Worm (Caenorhabditis elegans) whole organism, young adult: ENCODE data around the gene aps-1.
A peak's percentile ranks its signal among the peaks of the same experiment; 100 is the strongest.

Experiments
- B0019.2 ChIP-seq: fragments of 200-800 bp; sonication (Bioruptor generic); conservative IDR thresholded peaks from 2 replicates; pipeline ENCODE4 v1.3.6; 2022; ENCODE audit warnings: missing genetic modification reagents, missing genetic modification characterization, missing compliant biosample characterization
- B0261.1 ChIP-seq: sonication (generic microtip); optimal IDR thresholded peaks from 2 replicates; lab custom pipeline; 2016; ENCODE audit warnings: mild to moderate bottlenecking, missing genetic modification characterization, moderate library complexity, missing compliant biosample characterization
- C17E4.6 ChIP-seq: fragments of 200-800 bp; sonication (Bioruptor generic); IDR thresholded peaks from 2 replicates; pipeline ENCODE4 v1.3.6; 2022; ENCODE audit warnings: missing genetic modification reagents, missing genetic modification characterization, missing compliant biosample characterization
- F39B2.1 ChIP-seq: fragments of 200-800 bp; sonication (Bioruptor generic); IDR thresholded peaks from 2 replicates; pipeline ENCODE4 v1.3.6; 2022; ENCODE audit warnings: missing genetic modification reagents, missing genetic modification characterization, missing compliant biosample characterization
- Y53G8AR.9 ChIP-seq: fragments of 200-800 bp; sonication (Bioruptor generic); conservative IDR thresholded peaks from 2 replicates; pipeline ENCODE4 v1.3.6; 2022; ENCODE audit warnings: missing genetic modification reagents, missing genetic modification characterization, missing compliant biosample characterization
- ZK185.1 ChIP-seq: sonication (generic microtip); optimal IDR thresholded peaks from 2 replicates; lab custom pipeline; 2016; ENCODE audit warnings: mild to moderate bottlenecking, missing genetic modification characterization, missing compliant biosample characterization; ENCODE audit not compliant: poor library complexity, severe bottlenecking
- ama-1 ChIP-seq, 3 experiments: fragments of 150-350 bp in 1 of 3; sonication (generic microtip) in 2 of 3; optimal IDR thresholded peaks; 2 replicates each; lab custom pipeline; 2014 to 2018; ENCODE audit warnings: missing biosample characterization in 2 of 3, missing genetic modification characterization in 2 of 3, missing genetic modification reagents in 2 of 3
- atf-7 ChIP-seq: sonication (generic microtip); optimal IDR thresholded peaks from 2 replicates; lab custom pipeline; 2017; ENCODE audit warnings: mild to moderate bottlenecking, missing genetic modification characterization, missing compliant biosample characterization
- attf-5 ChIP-seq: fragments of 200-800 bp; sonication (Bioruptor generic); optimal IDR thresholded peaks from 2 replicates; lab custom pipeline; 2018; ENCODE audit warnings: mild to moderate bottlenecking, missing genetic modification characterization, missing compliant biosample characterization
- bed-1 ChIP-seq: fragments of 200-800 bp; sonication (Bioruptor generic); IDR thresholded peaks from 2 replicates; pipeline ENCODE4 v1.3.6; 2022; ENCODE audit warnings: missing genetic modification reagents, missing genetic modification characterization, missing compliant biosample characterization
- ccch-3 ChIP-seq: fragments of 200-800 bp; sonication (Bioruptor generic); optimal IDR thresholded peaks from 2 replicates; lab custom pipeline; 2018; ENCODE audit warnings: mild to moderate bottlenecking, missing genetic modification characterization, missing compliant biosample characterization
- cebp-1 ChIP-seq, 2 experiments: fragments of 200-800 bp in 1 of 2; sonication (Bioruptor generic) in 1 of 2; sonication (generic microtip) in 1 of 2; IDR thresholded peaks in 1 of 2; optimal IDR thresholded peaks in 1 of 2; 2 replicates each; pipeline versions ENCODE4 v1.3.6 to Lab custom; 2017 to 2022; ENCODE audit warnings: missing compliant biosample characterization in 2 of 2, missing genetic modification characterization in 2 of 2, mild to moderate bottlenecking in 1 of 2, missing genetic modification reagents in 1 of 2, moderate library complexity in 1 of 2
- cebp-2 ChIP-seq: fragments of 200-800 bp; sonication (Bioruptor generic); IDR thresholded peaks from 2 replicates; pipeline ENCODE4 v1.3.6; 2022; ENCODE audit warnings: missing genetic modification characterization, missing compliant biosample characterization
- ceh-40 ChIP-seq: fragments of 200-800 bp; sonication (Bioruptor generic); IDR thresholded peaks from 2 replicates; pipeline ENCODE4 v1.3.6; 2022; ENCODE audit warnings: missing genetic modification characterization, missing compliant biosample characterization
- ceh-58 ChIP-seq: fragments of 200-800 bp; sonication (Bioruptor generic); IDR thresholded peaks from 2 replicates; pipeline ENCODE4 v1.3.6; 2022; ENCODE audit warnings: missing genetic modification characterization, missing compliant biosample characterization
- ceh-79 ChIP-seq: sonication (generic microtip); optimal IDR thresholded peaks from 2 replicates; lab custom pipeline; 2017; ENCODE audit warnings: mild to moderate bottlenecking, missing genetic modification characterization, missing compliant biosample characterization
- die-1 ChIP-seq: sonication (generic microtip); optimal IDR thresholded peaks from 2 replicates; lab custom pipeline; 2016; ENCODE audit warnings: missing genotype, mild to moderate bottlenecking, missing genetic modification characterization, missing compliant biosample characterization
- dox-1 ChIP-seq: fragments of 200-800 bp; sonication (Bioruptor generic); IDR thresholded peaks from 2 replicates; pipeline ENCODE4 v1.3.6; 2022; ENCODE audit warnings: missing genetic modification reagents, missing genetic modification characterization, missing compliant biosample characterization
- dpl-1 ChIP-seq: fragments of 150-350 bp; optimal IDR thresholded peaks from 2 replicates; lab custom pipeline; 2014; ENCODE audit warnings: missing biosample characterization, missing genetic modification reagents, missing genetic modification characterization
- egrh-3 ChIP-seq: fragments of 200-800 bp; sonication (Bioruptor generic); IDR thresholded peaks from 2 replicates; pipeline ENCODE4 v1.3.6; 2022; ENCODE audit warnings: missing genetic modification reagents, missing genetic modification characterization, missing compliant biosample characterization
- ekl-4 ChIP-seq: fragments of 200-800 bp; sonication (Bioruptor generic); IDR thresholded peaks from 2 replicates; pipeline ENCODE4 v1.3.6; 2022; ENCODE audit warnings: missing genetic modification reagents, missing genetic modification characterization, missing compliant biosample characterization
- him-1 ChIP-seq: sonication (generic microtip); optimal IDR thresholded peaks from 2 replicates; lab custom pipeline; 2016; ENCODE audit warnings: missing genotype, missing genetic modification reagents, missing genetic modification characterization, missing compliant biosample characterization
- hlh-12 ChIP-seq: sonication (generic microtip); optimal IDR thresholded peaks from 2 replicates; lab custom pipeline; 2016; ENCODE audit warnings: missing genetic modification characterization, missing compliant biosample characterization
- hrde-1 ChIP-seq: sonication (generic microtip); optimal IDR thresholded peaks from 2 replicates; lab custom pipeline; 2016; ENCODE audit warnings: missing genetic modification characterization, mild to moderate bottlenecking, missing compliant biosample characterization, moderate library complexity, missing genotype, missing genetic modification reagents, borderline replicate concordance
- lin-40 ChIP-seq: sonication (generic microtip); optimal IDR thresholded peaks from 2 replicates; lab custom pipeline; 2016; ENCODE audit warnings: missing genetic modification characterization, mild to moderate bottlenecking, missing compliant biosample characterization, missing genotype, missing genetic modification reagents
- madf-10 ChIP-seq: sonication (generic microtip); optimal IDR thresholded peaks from 2 replicates; lab custom pipeline; 2016; ENCODE audit warnings: mild to moderate bottlenecking, missing genetic modification characterization, missing compliant biosample characterization
- madf-6 ChIP-seq: fragments of 200-800 bp; sonication (Bioruptor generic); IDR thresholded peaks from 2 replicates; pipeline ENCODE4 v1.3.6; 2022; ENCODE audit warnings: missing genetic modification reagents, missing genetic modification characterization, missing compliant biosample characterization
- madf-8 ChIP-seq: fragments of 200-800 bp; sonication (Bioruptor generic); conservative IDR thresholded peaks from 2 replicates; pipeline ENCODE4 v1.3.6; 2022; ENCODE audit warnings: missing genetic modification reagents, missing genetic modification characterization, missing compliant biosample characterization
- mcd-1 ChIP-seq: fragments of 200-800 bp; sonication (Bioruptor generic); IDR thresholded peaks from 2 replicates; pipeline ENCODE4 v1.3.6; 2022; ENCODE audit warnings: missing genetic modification reagents, missing genetic modification characterization, missing compliant biosample characterization
- mel-28 ChIP-seq: sonication (generic microtip); optimal IDR thresholded peaks from 2 replicates; lab custom pipeline; 2016; ENCODE audit warnings: borderline replicate concordance, mild to moderate bottlenecking, missing genetic modification characterization, missing compliant biosample characterization
- mes-4 ChIP-seq: sonication (generic microtip); optimal IDR thresholded peaks from 2 replicates; lab custom pipeline; 2016; ENCODE audit warnings: missing genotype, missing genetic modification characterization, missing compliant biosample characterization
- mxl-1 ChIP-seq: sonication (generic microtip); optimal IDR thresholded peaks from 2 replicates; lab custom pipeline; 2016; ENCODE audit warnings: missing genetic modification characterization, missing compliant biosample characterization
- nhr-179 ChIP-seq: sonication (generic microtip); optimal IDR thresholded peaks from 2 replicates; lab custom pipeline; 2016; ENCODE audit warnings: mild to moderate bottlenecking, missing genetic modification characterization, missing compliant biosample characterization
- nhr-27 ChIP-seq: fragments of 200-800 bp; sonication (Bioruptor generic); optimal IDR thresholded peaks from 2 replicates; lab custom pipeline; 2018; ENCODE audit warnings: mild to moderate bottlenecking, missing genetic modification characterization, moderate library complexity, missing compliant biosample characterization
- rcor-1 ChIP-seq: fragments of 200-800 bp; sonication (Bioruptor generic); IDR thresholded peaks from 2 replicates; pipeline ENCODE4 v1.3.6; 2022; ENCODE audit warnings: missing genetic modification reagents, missing genetic modification characterization, missing compliant biosample characterization
- repo-1 ChIP-seq: sonication (generic microtip); optimal IDR thresholded peaks from 2 replicates; lab custom pipeline; 2017; ENCODE audit warnings: mild to moderate bottlenecking, missing genetic modification characterization, missing compliant biosample characterization
- rpc-1 ChIP-seq, 2 experiments: fragments of 150-350 bp in 1 of 2; sonication (generic microtip) in 1 of 2; optimal IDR thresholded peaks; 2 replicates each; lab custom pipeline; 2014 to 2018; ENCODE audit warnings: missing biosample characterization in 1 of 2, missing genetic modification characterization in 1 of 2, missing genetic modification reagents in 1 of 2, missing genotype in 1 of 2
- snpc-1.3 ChIP-seq: sonication (generic microtip); optimal IDR thresholded peaks from 2 replicates; lab custom pipeline; 2017; ENCODE audit warnings: missing genetic modification characterization, mild to moderate bottlenecking, missing compliant biosample characterization, antibody characterized with exemption, moderate library complexity, missing genotype, missing genetic modification reagents; ENCODE audit not compliant: insufficient read depth
- snpc-4 ChIP-seq, 5 experiments: fragments of 150-350 bp in 1 of 5; sonication (generic microtip) in 4 of 5; optimal IDR thresholded peaks; 2 replicates each; lab custom pipeline; 2014 to 2018; ENCODE audit warnings: missing genetic modification characterization in 5 of 5, missing biosample characterization in 3 of 5, antibody characterized with exemption in 2 of 5, mild to moderate bottlenecking in 2 of 5, missing compliant biosample characterization in 2 of 5, missing genotype in 2 of 5, moderate library complexity in 2 of 5, missing genetic modification reagents in 1 of 5
- tbx-9 ChIP-seq: sonication (generic microtip); optimal IDR thresholded peaks from 2 replicates; lab custom pipeline; 2016; ENCODE audit warnings: borderline replicate concordance, missing genetic modification characterization, inconsistent platforms, missing compliant biosample characterization
- unc-130 ChIP-seq: sonication (generic microtip); optimal IDR thresholded peaks from 2 replicates; lab custom pipeline; 2016; ENCODE audit warnings: missing genetic modification reagents, missing genetic modification characterization, missing compliant biosample characterization
- unc-62 ChIP-seq: fragments of 150-350 bp; optimal IDR thresholded peaks from 2 replicates; lab custom pipeline; 2014; ENCODE audit warnings: missing biosample characterization, missing genetic modification reagents, missing genetic modification characterization
- ztf-22 ChIP-seq: fragments of 200-800 bp; sonication (Bioruptor generic); optimal IDR thresholded peaks from 2 replicates; lab custom pipeline; 2018; ENCODE audit warnings: mild to moderate bottlenecking, missing genetic modification characterization, moderate library complexity, missing compliant biosample characterization
- ztf-25 ChIP-seq: fragments of 200-800 bp; sonication (Bioruptor generic); IDR thresholded peaks from 2 replicates; pipeline ENCODE4 v1.3.6; 2022; ENCODE audit warnings: missing genetic modification reagents, missing genetic modification characterization, missing compliant biosample characterization
- ztf-3 ChIP-seq: fragments of 200-800 bp; sonication (Bioruptor generic); optimal IDR thresholded peaks from 2 replicates; lab custom pipeline; 2018; ENCODE audit warnings: mild to moderate bottlenecking, missing genetic modification characterization, missing compliant biosample characterization
- ztf-6 ChIP-seq: fragments of 200-800 bp; sonication (Bioruptor generic); IDR thresholded peaks from 2 replicates; pipeline ENCODE4 v1.3.6; 2022; ENCODE audit warnings: missing genetic modification reagents, missing genetic modification characterization, missing compliant biosample characterization

aps-1 gene

DNA sequence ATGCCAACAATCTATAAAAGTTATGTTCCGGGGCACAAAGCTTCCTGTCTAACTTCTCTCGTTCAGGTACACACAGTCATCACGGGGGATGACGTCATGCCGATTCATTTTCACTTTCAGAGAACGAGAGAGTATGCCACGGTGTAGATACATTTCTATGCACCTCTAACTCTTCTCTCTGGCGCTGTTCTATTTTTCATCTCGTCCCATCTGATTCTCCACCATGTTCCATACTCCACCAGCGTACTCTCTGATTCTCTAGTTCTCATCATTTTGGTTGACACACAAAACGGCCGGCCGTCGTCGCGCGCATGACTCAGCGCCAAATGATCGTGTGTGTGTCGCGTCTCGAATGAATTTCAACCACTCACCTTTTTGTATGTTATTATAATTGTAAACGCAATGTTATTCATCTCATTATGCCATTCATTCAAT lies 17.4 kb upstream of the aps-1 start (continued):
- no peak for TF ChIP-seq nhr-27
- 0 out of 2 replicates have a peak, but pooled peaks have one; percentile 14 for TF ChIP-seq egrh-3 (GFP tag; lab: Robert Waterston, UW)
- TF ChIP-seq dpl-1 (GFP tag; lab: Kevin White, UChicago): no peak
- no peak for TF ChIP-seq B0019.2 (GFP tag; lab: Robert Waterston, UW)
- TF ChIP-seq nhr-179 (tag; lab: Kevin White, UChicago): no peak
- TF ChIP-seq cebp-2 (GFP tag; lab: Robert Waterston, UW): 0 out of 2 replicates have a peak, but pooled peaks have one; percentile 73
- TF ChIP-seq tbx-9: no peak
- no peak for TF ChIP-seq madf-8 (GFP tag; lab: Robert Waterston, UW)
- peak; percentile 77 for TF ChIP-seq repo-1 (tag; lab: Kevin White, UChicago)
- no peak for TF ChIP-seq ceh-58 (GFP tag; lab: Robert Waterston, UW)
- TF ChIP-seq mes-4 (tag; lab: Kevin White, UChicago): no peak
- peak; percentile 27 for TF ChIP-seq ztf-3 (GFP tag; lab: Kevin White, UChicago)
- no peak for TF ChIP-seq hrde-1 (tag; lab: Kevin White, UChicago)
- TF ChIP-seq rcor-1: peak; percentile 37; the same call in 1 of the 2 replicates
- TF ChIP-seq B0261.1 (tag; lab: Kevin White, UChicago): no peak
- peak; percentile 93 for TF ChIP-seq madf-10 (tag; lab: Kevin White, UChicago)
- peak; percentile 82 for TF ChIP-seq ekl-4
- peak; percentile 83 for TF ChIP-seq ztf-22 (GFP tag; lab: Kevin White, UChicago)
- TF ChIP-seq Y53G8AR.9 (GFP tag; lab: Robert Waterston, UW): peak; percentile 74; the same call in 1 of the 2 replicates
- TF ChIP-seq ccch-3 (GFP tag; lab: Kevin White, UChicago): no peak
- TF ChIP-seq mxl-1 (tag; lab: Kevin White, UChicago): no peak
- TF ChIP-seq hlh-12 (tag; lab: Kevin White, UChicago): no peak
- TF ChIP-seq ama-1 (optimal IDR thresholded peaks at IDR 0.05; lab: Kevin White, UChicago): no peak
- TF ChIP-seq ama-1 (GFP tag; optimal IDR thresholded peaks at IDR 0.05; lab: Kevin White, UChicago): no peak
- TF ChIP-seq snpc-4 (GFP tag; optimal IDR thresholded peaks at IDR 0.05; lab: Kevin White, UChicago): peak; percentile 46
- TF ChIP-seq snpc-4 (tag; optimal IDR thresholded peaks at IDR 0.05; lab: Kevin White, UChicago): peak in 3 of 4 experiments; percentile 50 to 69 (median 69)
- no peak for TF ChIP-seq rpc-1 (optimal IDR thresholded peaks at IDR 0.05; lab: Kevin White, UChicago)
- no peak for TF ChIP-seq rpc-1 (tag; optimal IDR thresholded peaks at IDR 0.05; lab: Kevin White, UChicago)
- TF ChIP-seq ztf-25 (GFP tag; lab: Robert Waterston, UW): no peak
- no peak for TF ChIP-seq ztf-6
- no peak for TF ChIP-seq mel-28 (tag; lab: Kevin White, UChicago)
- peak; percentile 95 for TF ChIP-seq lin-40 (tag; lab: Kevin White, UChicago)
- TF ChIP-seq unc-130 (GFP tag; lab: Kevin White, UChicago): no peak
- no peak for TF ChIP-seq him-1 (tag; lab: Kevin White, UChicago)
- TF ChIP-seq dox-1: peak; percentile 91
- TF ChIP-seq cebp-1 (GFP tag; IDR thresholded peaks at IDR 0.05; lab: Robert Waterston, UW): peak; percentile 26; the same call in 1 of the 2 replicates
- peak; percentile 91 for TF ChIP-seq cebp-1 (tag; optimal IDR thresholded peaks at IDR 0.05; lab: Kevin White, UChicago)
- TF ChIP-seq mcd-1: peak; percentile 75
- no peak for TF ChIP-seq ceh-40 (GFP tag; lab: Robert Waterston, UW)
- TF ChIP-seq F39B2.1 (GFP tag; lab: Robert Waterston, UW): no peak
- TF ChIP-seq, all 124 proteins: peak for 60

DNA sequence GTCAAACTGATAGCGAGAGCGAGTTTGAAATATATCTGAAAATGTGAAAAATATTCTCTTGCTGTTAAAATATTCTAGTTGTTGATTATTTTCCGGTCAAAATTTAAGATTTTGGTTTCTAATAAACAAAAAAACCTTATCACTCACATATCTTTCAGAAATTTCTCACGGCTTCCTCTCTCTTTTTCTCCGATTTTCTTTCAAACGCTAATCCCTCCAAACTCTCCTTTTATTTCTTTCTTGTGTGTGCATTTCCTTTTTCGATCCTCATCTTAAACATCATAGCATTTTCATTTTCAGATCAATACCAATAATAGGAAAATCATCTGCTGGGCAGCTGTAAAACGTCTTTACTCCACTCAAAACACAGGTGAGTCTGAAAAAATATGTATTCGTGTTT lies 14.5 kb upstream of the aps-1 start, which contains the start of gene fos-1:
TSS of gene fos-1 (plus strand) at position 301 of the 400 bp plus-strand sequence.
- TF ChIP-seq dox-1 (no peak), bed-1 (GFP tag; lab: Robert Waterston, UW) (no peak), repo-1 (tag; lab: Kevin White, UChicago) (no peak), ceh-79 (tag; lab: Kevin White, UChicago) (no peak), B0019.2 (GFP tag; lab: Robert Waterston, UW) (no peak), madf-6 (no peak), unc-62 (no peak), ZK185.1 (tag; lab: Kevin White, UChicago) (no peak), atf-7 (tag; lab: Kevin White, UChicago) (no peak), die-1 (tag; lab: Kevin White, UChicago) (no peak), C17E4.6 (GFP tag; lab: Robert Waterston, UW) (no peak), attf-5 (no peak), ama-1 (optimal IDR thresholded peaks at IDR 0.05; lab: Kevin White, UChicago) (no peak), ama-1 (GFP tag; optimal IDR thresholded peaks at IDR 0.05; lab: Kevin White, UChicago) (no peak), snpc-1.3 (no peak)
